Worm (Caenorhabditis elegans): ENCODE measurements around the gene F40G12.7.
"Not testable (repeated sequence)": the region's sequence is repeated elsewhere in the genome, so short reads cannot be mapped to it uniquely, and the experiment has no call there.

DNA sequence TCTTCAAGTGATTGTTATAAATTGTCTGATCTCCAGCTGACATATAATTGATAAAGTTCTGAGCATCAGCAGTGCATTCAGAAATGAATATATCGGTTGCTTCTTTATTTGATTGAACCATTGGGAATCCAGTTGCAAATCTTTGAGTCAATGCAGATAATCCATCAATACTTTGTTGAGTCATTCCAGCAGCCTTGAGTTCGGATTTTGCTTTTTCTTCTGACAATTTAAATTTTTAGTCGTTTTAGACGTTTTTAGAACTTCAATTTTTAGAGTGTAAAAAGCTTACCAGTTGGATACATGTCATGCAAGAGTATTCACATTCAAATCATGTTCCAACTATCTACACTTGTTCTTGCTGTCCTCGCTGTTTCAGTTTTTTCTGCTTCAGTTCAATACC is 35.3 kb downstream of the F40G12.7 start, which contains the start of gene F14D7.14:
- not testable (repeated sequence) for TF ChIP-seq daf-12 (tag; optimal IDR thresholded peaks at IDR 0.05); nhr-76 (tag; optimal IDR thresholded peaks at IDR 0.05); fkh-10 (GFP tag; optimal IDR thresholded peaks at IDR 0.05); nhr-237 (tag; optimal IDR thresholded peaks at IDR 0.05); egl-27 (tag; optimal IDR thresholded peaks at IDR 0.05); nhr-23 (tag; optimal IDR thresholded peaks at IDR 0.05); aly-2 (tag; optimal IDR thresholded peaks at IDR 0.05); egl-5 (tag; optimal IDR thresholded peaks at IDR 0.05); ama-1 (optimal IDR thresholded peaks at IDR 0.05); nhr-28 (tag; optimal IDR thresholded peaks at IDR 0.05)

Measured in whole organism, L3 larva.